Worm (Caenorhabditis elegans) whole organism, L3 larva: ENCODE measurements around the gene C35A5.4.

Experiments
- ama-1 ChIP-seq: fragments of 150-350 bp; optimal IDR thresholded peaks from 2 replicates; lab custom pipeline; 2018
- elt-1 ChIP-seq: fragments of 150-350 bp; optimal IDR thresholded peaks from 2 replicates; lab custom pipeline; 2014; ENCODE audit warnings: missing biosample characterization, missing genetic modification characterization
- elt-3 ChIP-seq, 3 experiments: fragments of 150-350 bp in 1 of 3; sonication (generic microtip) in 2 of 3; optimal IDR thresholded peaks; 2 replicates in 2 of 3; 4 replicates in 1 of 3; lab custom pipeline; 2014 to 2017; ENCODE audit warnings: missing biosample characterization in 3 of 3, missing genetic modification characterization in 3 of 3
- hmg-11 ChIP-seq: sonication (generic microtip); optimal IDR thresholded peaks from 2 replicates; lab custom pipeline; 2016; ENCODE audit warnings: missing genetic modification characterization, missing compliant biosample characterization
- nhr-12 ChIP-seq: fragments of 150-350 bp; optimal IDR thresholded peaks from 2 replicates; lab custom pipeline; 2014; ENCODE audit warnings: missing biosample characterization, missing genetic modification characterization
- nhr-76 ChIP-seq: fragments of 150-350 bp; sonication (generic microtip); optimal IDR thresholded peaks from 5 replicates; lab custom pipeline; 2014; ENCODE audit warnings: missing biosample characterization, missing genetic modification characterization
- tbx-2 ChIP-seq: sonication (generic microtip); optimal IDR thresholded peaks from 2 replicates; lab custom pipeline; 2016; ENCODE audit warnings: mild to moderate bottlenecking, missing genetic modification characterization, missing compliant biosample characterization
- ztf-4 ChIP-seq: fragments of 150-350 bp; optimal IDR thresholded peaks from 2 replicates; lab custom pipeline; 2014; ENCODE audit warnings: missing biosample characterization, missing genetic modification characterization

DNA sequence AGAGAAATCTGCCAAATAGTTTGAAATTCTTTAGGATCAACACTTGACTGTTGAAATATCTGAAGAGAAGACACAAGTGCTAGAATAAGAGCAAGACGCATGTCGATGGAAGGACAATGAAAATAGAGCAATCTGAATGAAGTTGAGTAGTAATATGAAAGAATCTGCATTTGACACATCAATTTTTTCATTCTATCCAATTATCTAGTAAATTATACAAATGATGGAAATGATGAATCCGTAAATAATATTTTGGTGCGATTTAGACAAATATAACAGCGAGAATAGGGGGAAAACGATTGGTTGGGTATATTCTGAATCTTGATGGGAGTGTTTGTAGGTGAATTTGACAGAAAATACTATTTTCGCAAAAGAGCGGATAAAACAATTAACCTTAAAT lies 35.9 kb downstream of the C35A5.4 start, which contains the start of gene txt-10:
- TF ChIP-seq ama-1 (lab: Kevin White, UChicago), result no peak
- no peak for TF ChIP-seq elt-1 (tag; lab: Kevin White, UChicago)
- no peak for TF ChIP-seq hmg-11 (tag; lab: Kevin White, UChicago)
- no peak for TF ChIP-seq ztf-4
- no peak for TF ChIP-seq elt-3 (tag; optimal IDR thresholded peaks at IDR 0.05; lab: Kevin White, UChicago)
- TF ChIP-seq nhr-76 (tag; lab: Kevin White, UChicago), result no peak
- TF ChIP-seq tbx-2, result no peak
- no peak for TF ChIP-seq nhr-12 (tag; lab: Kevin White, UChicago)
